Worm (Caenorhabditis elegans) whole organism, L3 larva: ENCODE results near the gene F59A6.2.
A peak's percentile ranks its signal among the peaks of the same experiment; 100 is the strongest.

Source experiments
- R02D3.7 ChIP-seq: fragments of 150-350 bp; optimal IDR thresholded peaks from 2 replicates; lab custom pipeline; 2014; ENCODE audit warnings: missing biosample characterization, missing genetic modification characterization
- ZK546.5 ChIP-seq: sonication (generic microtip); optimal IDR thresholded peaks from 2 replicates; lab custom pipeline; 2017; ENCODE audit warnings: missing biosample characterization, missing genetic modification characterization
- aly-2 ChIP-seq: fragments of 150-350 bp; optimal IDR thresholded peaks from 2 replicates; lab custom pipeline; 2014; ENCODE audit warnings: missing biosample characterization, missing genetic modification characterization
- ama-1 ChIP-seq: fragments of 150-350 bp; optimal IDR thresholded peaks from 2 replicates; lab custom pipeline; 2018
- ceh-16 ChIP-seq: sonication (generic microtip); optimal IDR thresholded peaks from 2 replicates; lab custom pipeline; 2017; ENCODE audit warnings: missing biosample characterization, missing genetic modification characterization
- ceh-28 ChIP-seq: fragments of 150-350 bp; optimal IDR thresholded peaks from 2 replicates; lab custom pipeline; 2014; ENCODE audit warnings: missing biosample characterization, missing genetic modification reagents, missing genetic modification characterization
- ceh-82 ChIP-seq: fragments of 150-350 bp; optimal IDR thresholded peaks from 2 replicates; lab custom pipeline; 2014; ENCODE audit warnings: missing biosample characterization, missing genetic modification characterization
- ceh-9 ChIP-seq: sonication (generic microtip); optimal IDR thresholded peaks from 2 replicates; lab custom pipeline; 2018; ENCODE audit warnings: missing biosample characterization, missing genetic modification characterization
- daf-12 ChIP-seq: fragments of 150-350 bp; optimal IDR thresholded peaks from 2 replicates; lab custom pipeline; 2014; ENCODE audit warnings: missing biosample characterization, missing genetic modification reagents, missing genetic modification characterization
- egl-27 ChIP-seq: sonication (generic microtip); optimal IDR thresholded peaks from 4 replicates; lab custom pipeline; 2017; ENCODE audit warnings: missing biosample characterization, missing genetic modification reagents, missing genetic modification characterization
- egl-5 ChIP-seq: fragments of 150-350 bp; optimal IDR thresholded peaks from 2 replicates; lab custom pipeline; 2017; ENCODE audit warnings: missing biosample characterization, missing genetic modification reagents, missing genetic modification characterization, inconsistent platforms
- elt-1 ChIP-seq: fragments of 150-350 bp; optimal IDR thresholded peaks from 2 replicates; lab custom pipeline; 2014; ENCODE audit warnings: missing biosample characterization, missing genetic modification characterization
- elt-2 ChIP-seq: sonication (generic microtip); optimal IDR thresholded peaks from 2 replicates; lab custom pipeline; 2016; ENCODE audit warnings: missing genetic modification reagents, mild to moderate bottlenecking, missing genetic modification characterization, missing compliant biosample characterization
- elt-3 ChIP-seq, 3 experiments: fragments of 150-350 bp in 1 of 3; sonication (generic microtip) in 2 of 3; optimal IDR thresholded peaks; 2 replicates in 2 of 3; 4 replicates in 1 of 3; lab custom pipeline; 2014 to 2017; ENCODE audit warnings: missing biosample characterization in 3 of 3, missing genetic modification characterization in 3 of 3
- eor-1 ChIP-seq, 2 experiments: fragments of 150-350 bp; optimal IDR thresholded peaks; 2 replicates each; lab custom pipeline; 2014 to 2018; ENCODE audit warnings: missing biosample characterization in 2 of 2, missing genetic modification characterization in 2 of 2
- fkh-10 ChIP-seq: sonication (generic microtip); optimal IDR thresholded peaks from 2 replicates; lab custom pipeline; 2017; ENCODE audit warnings: missing biosample characterization, missing genetic modification reagents, missing genetic modification characterization
- fkh-2 ChIP-seq: fragments of 150-350 bp; optimal IDR thresholded peaks from 2 replicates; lab custom pipeline; 2014; ENCODE audit warnings: missing biosample characterization, missing genetic modification reagents, missing genetic modification characterization
- fos-1 ChIP-seq: fragments of 150-350 bp; optimal IDR thresholded peaks from 2 replicates; lab custom pipeline; 2014; ENCODE audit warnings: missing biosample characterization, missing genetic modification characterization
- hmg-11 ChIP-seq: sonication (generic microtip); optimal IDR thresholded peaks from 2 replicates; lab custom pipeline; 2016; ENCODE audit warnings: missing genetic modification characterization, missing compliant biosample characterization
- jun-1 ChIP-seq: fragments of 150-350 bp; optimal IDR thresholded peaks from 2 replicates; lab custom pipeline; 2014; ENCODE audit warnings: missing biosample characterization, missing genetic modification reagents, missing genetic modification characterization
- lin-15B ChIP-seq: fragments of 150-350 bp; optimal IDR thresholded peaks from 2 replicates; lab custom pipeline; 2014; ENCODE audit warnings: missing biosample characterization, missing genetic modification characterization
- lin-39 ChIP-seq: fragments of 150-350 bp; optimal IDR thresholded peaks from 2 replicates; lab custom pipeline; 2018; ENCODE audit warnings: missing biosample characterization, missing genetic modification reagents, missing genetic modification characterization
- lsy-12 ChIP-seq: sonication (generic microtip); optimal IDR thresholded peaks from 2 replicates; lab custom pipeline; 2016; ENCODE audit warnings: mild to moderate bottlenecking, missing genetic modification characterization, missing compliant biosample characterization
- mdl-1 ChIP-seq: fragments of 150-350 bp; optimal IDR thresholded peaks from 2 replicates; lab custom pipeline; 2014; ENCODE audit warnings: missing biosample characterization, missing genetic modification characterization
- mml-1 ChIP-seq: fragments of 150-350 bp; sonication (generic microtip); optimal IDR thresholded peaks from 3 replicates; lab custom pipeline; 2014; ENCODE audit warnings: missing biosample characterization, missing genetic modification characterization
- nfya-1 ChIP-seq: sonication (generic microtip); optimal IDR thresholded peaks from 2 replicates; lab custom pipeline; 2017; ENCODE audit warnings: missing genetic modification characterization, mild to moderate bottlenecking, missing compliant biosample characterization, antibody characterized with exemption, moderate library complexity; ENCODE audit not compliant: insufficient read depth
- nhr-11 ChIP-seq: fragments of 150-350 bp; optimal IDR thresholded peaks from 2 replicates; lab custom pipeline; 2014; ENCODE audit warnings: missing biosample characterization, missing genetic modification characterization
- nhr-12 ChIP-seq: fragments of 150-350 bp; optimal IDR thresholded peaks from 2 replicates; lab custom pipeline; 2014; ENCODE audit warnings: missing biosample characterization, missing genetic modification characterization
- nhr-23 ChIP-seq: fragments of 150-350 bp; optimal IDR thresholded peaks from 2 replicates; lab custom pipeline; 2014; ENCODE audit warnings: missing biosample characterization, missing genetic modification reagents, missing genetic modification characterization
- nhr-237 ChIP-seq: fragments of 150-350 bp; optimal IDR thresholded peaks from 2 replicates; lab custom pipeline; 2014; ENCODE audit warnings: missing biosample characterization, missing genetic modification characterization
- nhr-25 ChIP-seq: sonication (generic microtip); optimal IDR thresholded peaks from 2 replicates; lab custom pipeline; 2017; ENCODE audit warnings: missing biosample characterization, missing genetic modification characterization
- nhr-28 ChIP-seq: fragments of 150-350 bp; optimal IDR thresholded peaks from 2 replicates; lab custom pipeline; 2014; ENCODE audit warnings: missing biosample characterization, missing genetic modification characterization
- nhr-43 ChIP-seq: sonication (generic microtip); optimal IDR thresholded peaks from 2 replicates; lab custom pipeline; 2016; ENCODE audit warnings: mild to moderate bottlenecking, missing genetic modification characterization, missing compliant biosample characterization; ENCODE audit not compliant: poor library complexity, severe bottlenecking
- nhr-67 ChIP-seq: fragments of 150-350 bp; optimal IDR thresholded peaks from 2 replicates; lab custom pipeline; 2014; ENCODE audit warnings: missing biosample characterization, missing genetic modification characterization
- nhr-76 ChIP-seq: fragments of 150-350 bp; sonication (generic microtip); optimal IDR thresholded peaks from 5 replicates; lab custom pipeline; 2014; ENCODE audit warnings: missing biosample characterization, missing genetic modification characterization
- nhr-77 ChIP-seq: fragments of 150-350 bp; optimal IDR thresholded peaks from 2 replicates; lab custom pipeline; 2014; ENCODE audit warnings: missing biosample characterization, missing genetic modification characterization
- pha-4 ChIP-seq: fragments of 150-350 bp; optimal IDR thresholded peaks from 2 replicates; lab custom pipeline; 2014; ENCODE audit warnings: missing biosample characterization, missing genetic modification reagents, missing genetic modification characterization
- pqm-1 ChIP-seq: fragments of 150-350 bp; optimal IDR thresholded peaks from 2 replicates; lab custom pipeline; 2017; ENCODE audit warnings: missing biosample characterization, missing genetic modification characterization, inconsistent platforms
- sea-2 ChIP-seq: fragments of 150-350 bp; sonication (generic microtip); optimal IDR thresholded peaks from 4 replicates; lab custom pipeline; 2014; ENCODE audit warnings: missing biosample characterization, missing genetic modification reagents, missing genetic modification characterization
- skn-1 ChIP-seq: fragments of 150-350 bp; optimal IDR thresholded peaks from 2 replicates; lab custom pipeline; 2014; ENCODE audit warnings: missing biosample characterization, missing genetic modification characterization
- snpc-4 ChIP-seq: fragments of 150-350 bp; optimal IDR thresholded peaks from 2 replicates; lab custom pipeline; 2014; ENCODE audit warnings: missing biosample characterization, missing genetic modification characterization
- tbx-2 ChIP-seq: sonication (generic microtip); optimal IDR thresholded peaks from 2 replicates; lab custom pipeline; 2016; ENCODE audit warnings: mild to moderate bottlenecking, missing genetic modification characterization, missing compliant biosample characterization
- unc-39 ChIP-seq: sonication (generic microtip); optimal IDR thresholded peaks from 4 replicates; lab custom pipeline; 2017; ENCODE audit warnings: missing biosample characterization, missing genetic modification characterization
- unc-62 ChIP-seq: fragments of 150-350 bp; sonication (generic microtip); optimal IDR thresholded peaks from 4 replicates; lab custom pipeline; 2014; ENCODE audit warnings: missing biosample characterization, missing genetic modification reagents, missing genetic modification characterization
- zag-1 ChIP-seq: fragments of 150-350 bp; optimal IDR thresholded peaks from 2 replicates; lab custom pipeline; 2014; ENCODE audit warnings: missing biosample characterization, missing genetic modification characterization
- ztf-11 ChIP-seq: fragments of 150-350 bp; optimal IDR thresholded peaks from 2 replicates; lab custom pipeline; 2014; ENCODE audit warnings: missing biosample characterization, missing genetic modification characterization
- ztf-4 ChIP-seq: fragments of 150-350 bp; optimal IDR thresholded peaks from 2 replicates; lab custom pipeline; 2014; ENCODE audit warnings: missing biosample characterization, missing genetic modification characterization

F59A6.2 gene

DNA sequence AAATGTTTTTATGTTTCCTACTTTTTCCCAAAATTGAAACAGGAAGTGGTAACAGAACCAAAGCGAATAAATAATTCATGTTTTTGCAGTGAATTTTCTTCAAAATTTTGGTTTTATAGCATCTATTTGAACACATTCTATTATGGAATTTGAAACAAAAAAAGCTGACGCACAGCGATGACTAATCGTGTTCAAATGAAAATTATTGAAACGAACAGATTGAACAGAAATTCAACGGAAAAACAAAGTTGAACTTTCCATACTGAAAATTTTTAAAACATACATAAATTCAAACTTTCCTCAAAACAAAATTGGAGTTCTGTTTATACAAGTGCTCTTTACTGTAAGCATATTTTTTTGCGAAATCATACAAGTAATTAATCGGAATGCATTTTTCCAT lies 2.5 kb upstream of the F59A6.2 start, which contains the start of gene F59A6.12:
TSS of gene F59A6.12 (minus strand) at position 101 of the 400 bp plus-strand sequence.
- TF ChIP-seq snpc-4 (tag; lab: Kevin White, UChicago) (no peak), ama-1 (lab: Kevin White, UChicago) (no peak)

DNA sequence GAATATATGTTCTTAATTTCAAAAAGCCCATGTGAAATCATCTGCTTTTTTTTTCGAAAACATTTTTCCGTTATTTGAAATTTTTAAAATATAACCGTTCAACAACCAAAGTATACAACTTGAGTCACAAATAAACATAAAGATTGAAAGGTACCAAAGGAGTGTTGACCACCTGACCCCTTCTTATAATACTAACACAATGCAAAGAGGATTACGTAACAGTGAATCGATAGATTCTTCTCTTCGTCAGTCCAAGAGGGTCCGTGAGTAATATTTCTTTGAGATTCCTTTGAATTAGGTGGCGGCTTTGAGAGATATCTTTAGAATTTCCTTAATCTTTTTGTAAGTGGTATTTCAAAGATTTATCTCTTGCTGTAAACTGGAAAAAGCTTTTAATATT lies 1.6 kb downstream of the F59A6.2 start:
- TF ChIP-seq elt-1 (tag; lab: Kevin White, UChicago) = no peak
- TF ChIP-seq nhr-67 (tag; lab: Kevin White, UChicago) = no peak
- TF ChIP-seq R02D3.7 (tag; lab: Kevin White, UChicago) = no peak
- no peak for TF ChIP-seq lin-39
- TF ChIP-seq ama-1 (lab: Kevin White, UChicago) = no peak
- no peak for TF ChIP-seq ceh-82 (tag; lab: Kevin White, UChicago)
- TF ChIP-seq daf-12 = no peak
- no peak for TF ChIP-seq ceh-16
- TF ChIP-seq tbx-2 (tag; lab: Kevin White, UChicago) = no peak

DNA sequence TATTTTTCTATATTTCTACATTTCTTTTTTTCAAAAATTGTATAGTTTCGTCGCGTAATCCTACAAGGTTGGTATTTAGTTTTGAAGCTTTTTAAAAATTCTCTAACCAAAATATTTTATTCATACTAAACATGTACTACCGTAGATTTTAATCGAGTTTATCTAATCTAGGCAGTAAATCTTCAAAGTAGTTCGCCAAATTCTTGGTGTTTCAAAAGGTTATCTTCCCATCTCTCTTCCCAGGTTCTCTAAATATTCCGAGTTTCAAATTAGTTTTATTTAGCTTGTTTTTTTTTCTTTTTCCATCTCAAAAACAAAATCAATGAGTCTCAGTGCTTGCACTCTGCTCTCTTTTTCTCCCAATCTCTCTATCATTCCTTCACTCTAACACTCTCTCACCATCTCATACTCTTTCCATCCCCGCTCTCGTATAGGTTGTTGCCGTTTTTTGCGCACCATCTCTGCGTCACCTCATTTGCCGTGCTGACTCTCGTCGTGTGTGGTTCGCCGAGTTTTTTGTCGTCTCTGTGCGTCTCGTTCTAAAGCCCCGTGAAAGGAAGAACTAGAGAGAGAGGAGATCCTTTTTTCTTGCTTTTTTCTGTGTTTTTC lies 2.6 kb downstream of the F59A6.2 start:
- no peak for TF ChIP-seq nhr-11
- peak; percentile 58 for TF ChIP-seq ceh-28 (tag; lab: Kevin White, UChicago)
- peak; percentile 90 for TF ChIP-seq elt-1 (tag; lab: Kevin White, UChicago)
- TF ChIP-seq snpc-4 (tag; lab: Kevin White, UChicago) = peak; percentile 44
- TF ChIP-seq lin-15B (tag; lab: Kevin White, UChicago) = peak; percentile 56
- no peak for TF ChIP-seq nhr-12 (tag; lab: Kevin White, UChicago)
- no peak for TF ChIP-seq mdl-1 (tag; lab: Kevin White, UChicago)
- TF ChIP-seq fkh-10 (GFP tag; lab: Kevin White, UChicago) = no peak
- no peak for TF ChIP-seq ceh-9
- no peak for TF ChIP-seq ztf-11 (tag; lab: Kevin White, UChicago)
- peak; percentile 6 for TF ChIP-seq fkh-2
- TF ChIP-seq nhr-28 (tag; lab: Kevin White, UChicago) = no peak
- no peak for TF ChIP-seq aly-2 (tag; lab: Kevin White, UChicago)
- TF ChIP-seq ZK546.5 (tag; lab: Kevin White, UChicago) = no peak
- no peak for TF ChIP-seq nhr-67 (tag; lab: Kevin White, UChicago)
- TF ChIP-seq nfya-1 (tag; lab: Kevin White, UChicago) = peak; percentile 89
- TF ChIP-seq ceh-16 = no peak
- TF ChIP-seq unc-62 (GFP tag; lab: Kevin White, UChicago) = peak; percentile 46
- peak; percentile 43 for TF ChIP-seq pha-4 (tag; lab: Kevin White, UChicago)
- TF ChIP-seq fos-1 (tag; lab: Kevin White, UChicago) = no peak
- peak; percentile 22 for TF ChIP-seq sea-2 (GFP tag; lab: Kevin White, UChicago)
- TF ChIP-seq ceh-82 (tag; lab: Kevin White, UChicago) = no peak
- TF ChIP-seq egl-5 (tag; lab: Kevin White, UChicago) = peak; percentile 42
- no peak for TF ChIP-seq mml-1 (tag; lab: Kevin White, UChicago)
- no peak for TF ChIP-seq zag-1 (tag; lab: Kevin White, UChicago)
- peak; percentile 38 for TF ChIP-seq skn-1 (tag; lab: Kevin White, UChicago)
- TF ChIP-seq pqm-1 (tag; lab: Kevin White, UChicago) = no peak
- no peak for TF ChIP-seq nhr-237 (tag; lab: Kevin White, UChicago)
- TF ChIP-seq eor-1 (tag; optimal IDR thresholded peaks at IDR 0.05; lab: Kevin White, UChicago) = no peak
- no peak for TF ChIP-seq egl-27
- TF ChIP-seq jun-1 (tag; lab: Kevin White, UChicago) = peak; percentile 36
- peak; percentile 15 for TF ChIP-seq nhr-43 (tag; lab: Kevin White, UChicago)
- peak; percentile 43 for TF ChIP-seq lin-39
- TF ChIP-seq lsy-12 = no peak
- TF ChIP-seq nhr-77 = no peak
- TF ChIP-seq nhr-76 (tag; lab: Kevin White, UChicago) = no peak
- no peak for TF ChIP-seq daf-12
- TF ChIP-seq hmg-11 (tag; lab: Kevin White, UChicago) = peak; percentile 94
- TF ChIP-seq ztf-4 (tag; lab: Kevin White, UChicago) = peak; percentile 57
- no peak for TF ChIP-seq elt-3 (tag; optimal IDR thresholded peaks at IDR 0.05; lab: Kevin White, UChicago)
- TF ChIP-seq elt-2 = peak; percentile 93
- TF ChIP-seq tbx-2 (tag; lab: Kevin White, UChicago) = no peak
- TF ChIP-seq ama-1 (lab: Kevin White, UChicago) = no peak
- TF ChIP-seq R02D3.7 (tag; lab: Kevin White, UChicago) = peak; percentile 22
- peak; percentile 60 for TF ChIP-seq nhr-23 (tag; lab: Kevin White, UChicago)
- TF ChIP-seq nhr-25 (tag; lab: Kevin White, UChicago) = peak; percentile 15
- no peak for TF ChIP-seq unc-39 (tag; lab: Kevin White, UChicago)
